Worm (Caenorhabditis elegans): Measurements from ENCODE around the gene col-159.

col-159 gene

DNA sequence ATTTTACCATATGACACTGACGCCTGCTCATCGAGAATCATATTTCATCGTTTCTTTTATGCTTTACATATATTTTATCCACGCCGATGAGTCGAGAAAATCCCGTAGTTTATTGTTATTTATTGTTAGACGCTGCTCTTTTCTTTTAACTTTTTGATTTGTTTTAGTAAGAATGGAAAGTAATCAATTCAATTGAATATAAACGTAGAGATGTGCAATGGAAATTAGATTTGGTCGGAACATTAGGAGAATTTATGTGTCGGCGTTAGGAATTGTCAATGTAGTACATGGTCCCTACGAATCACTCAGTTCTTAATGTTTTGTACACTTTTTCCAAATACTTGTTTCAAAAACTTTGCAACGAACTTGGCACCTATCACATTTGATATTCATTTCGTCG lies 36.7 kb downstream of the col-159 start:
- TF ChIP-seq nhr-237 (tag; optimal IDR thresholded peaks at IDR 0.05) (no peak), ces-1 (GFP tag; optimal IDR thresholded peaks at IDR 0.05) (peak; percentile 97)

DNA sequence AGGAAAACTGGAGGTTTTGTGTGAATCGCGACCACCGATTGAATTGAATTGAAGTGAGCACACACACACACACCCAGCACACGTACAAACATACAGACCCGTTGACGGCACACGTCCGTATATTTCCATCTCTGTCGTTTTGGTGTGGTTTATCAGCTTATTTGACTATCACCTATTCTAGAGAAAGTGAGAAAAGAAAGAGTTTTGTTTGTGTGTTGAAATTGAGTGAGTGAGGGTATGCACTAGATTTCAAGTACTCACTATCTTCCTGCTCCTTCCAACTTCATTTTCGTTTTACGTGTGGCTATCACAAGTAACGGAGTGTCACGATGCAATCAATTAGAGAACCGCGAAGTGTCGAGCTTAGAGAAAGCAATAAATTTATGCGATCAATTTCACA lies 38.1 kb downstream of the col-159 start:
- no peak for TF ChIP-seq unc-62 (GFP tag; optimal IDR thresholded peaks at IDR 0.05)
- TF ChIP-seq pha-4 (tag; optimal IDR thresholded peaks at IDR 0.05) = no peak
- TF ChIP-seq ceh-83 (GFP tag; optimal IDR thresholded peaks at IDR 0.05) = no peak
- no peak for TF ChIP-seq lsy-2 (tag; optimal IDR thresholded peaks at IDR 0.05)
- no peak for TF ChIP-seq ceh-43 (GFP tag; optimal IDR thresholded peaks at IDR 0.05)
- no peak for TF ChIP-seq unc-120 (tag; optimal IDR thresholded peaks at IDR 0.05; ENCODE audit: poor library complexity, severe bottlenecking)
- TF ChIP-seq lin-13 (tag; optimal IDR thresholded peaks at IDR 0.05) = no peak
- TF ChIP-seq mab-5 (tag; optimal IDR thresholded peaks at IDR 0.05) = no peak
- TF ChIP-seq mep-1 (tag; optimal IDR thresholded peaks at IDR 0.05) = no peak
- TF ChIP-seq zip-8 (tag; optimal IDR thresholded peaks at IDR 0.05) = no peak
- no peak for TF ChIP-seq nhr-237 (tag; optimal IDR thresholded peaks at IDR 0.05)
- TF ChIP-seq cnd-1 (tag; optimal IDR thresholded peaks at IDR 0.05) = no peak

DNA sequence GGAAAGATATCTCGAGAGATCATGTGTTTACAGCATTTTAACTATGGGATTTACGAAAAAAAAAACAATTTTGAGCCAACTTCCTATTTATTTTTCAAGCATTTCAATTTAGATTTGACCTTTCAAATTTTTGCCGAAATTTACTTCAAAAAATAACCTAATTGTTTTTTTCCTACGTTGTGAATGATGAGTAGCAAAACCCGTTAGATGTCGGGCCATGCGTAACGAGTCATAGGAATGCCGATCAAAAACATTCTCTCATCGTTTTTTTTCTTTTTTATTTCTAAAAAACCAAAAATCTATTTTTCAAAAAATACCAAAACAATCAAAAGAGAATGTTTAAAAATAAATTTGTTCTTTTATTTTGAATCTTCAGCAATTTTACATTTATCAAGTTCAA lies 39.1 kb downstream of the col-159 start:
- TF ChIP-seq nhr-76 (tag; optimal IDR thresholded peaks at IDR 0.05) = no peak
- no peak for TF ChIP-seq ces-1 (GFP tag; optimal IDR thresholded peaks at IDR 0.05)
- TF ChIP-seq ceh-83 (GFP tag; optimal IDR thresholded peaks at IDR 0.05) = no peak
- TF ChIP-seq lin-13 (tag; optimal IDR thresholded peaks at IDR 0.05) = no peak
- TF ChIP-seq nhr-12 (tag; optimal IDR thresholded peaks at IDR 0.05) = no peak
- no peak for TF ChIP-seq mab-5 (tag; optimal IDR thresholded peaks at IDR 0.05)
- TF ChIP-seq M03D4.4 (tag; optimal IDR thresholded peaks at IDR 0.05) = no peak
- no peak for TF ChIP-seq unc-39 (tag; optimal IDR thresholded peaks at IDR 0.05)
- no peak for TF ChIP-seq ceh-43 (GFP tag; optimal IDR thresholded peaks at IDR 0.05)
- TF ChIP-seq nhr-2 (tag; optimal IDR thresholded peaks at IDR 0.05) = no peak
- TF ChIP-seq hlh-1 (tag; optimal IDR thresholded peaks at IDR 0.05) = no peak
- TF ChIP-seq drap-1 (GFP tag; optimal IDR thresholded peaks at IDR 0.05) = no peak

DNA sequence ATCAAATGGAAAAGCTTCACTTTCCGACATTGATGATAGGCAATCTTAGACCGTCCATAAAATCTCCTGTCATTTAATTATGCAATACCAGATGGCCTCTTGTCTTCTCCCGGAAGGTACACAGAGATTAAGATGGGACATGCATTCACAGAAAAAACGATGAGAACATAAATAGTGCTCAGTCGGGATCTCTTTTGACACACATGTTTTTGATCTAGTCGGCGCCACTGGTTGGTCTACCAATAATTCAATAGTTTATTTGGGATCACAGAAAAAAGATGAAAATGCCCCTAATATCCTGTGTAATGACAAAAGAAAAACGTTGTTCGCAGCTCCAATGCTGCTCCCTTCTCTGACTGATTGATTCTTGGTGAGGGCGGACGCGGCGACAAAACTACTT lies 40.9 kb downstream of the col-159 start:
- TF ChIP-seq nhr-237 (tag; optimal IDR thresholded peaks at IDR 0.05) (no peak), unc-62 (GFP tag; optimal IDR thresholded peaks at IDR 0.05) (peak; percentile 4), ceh-43 (GFP tag; optimal IDR thresholded peaks at IDR 0.05) (no peak), mab-5 (tag; optimal IDR thresholded peaks at IDR 0.05) (no peak), zip-8 (tag; optimal IDR thresholded peaks at IDR 0.05) (no peak)

DNA sequence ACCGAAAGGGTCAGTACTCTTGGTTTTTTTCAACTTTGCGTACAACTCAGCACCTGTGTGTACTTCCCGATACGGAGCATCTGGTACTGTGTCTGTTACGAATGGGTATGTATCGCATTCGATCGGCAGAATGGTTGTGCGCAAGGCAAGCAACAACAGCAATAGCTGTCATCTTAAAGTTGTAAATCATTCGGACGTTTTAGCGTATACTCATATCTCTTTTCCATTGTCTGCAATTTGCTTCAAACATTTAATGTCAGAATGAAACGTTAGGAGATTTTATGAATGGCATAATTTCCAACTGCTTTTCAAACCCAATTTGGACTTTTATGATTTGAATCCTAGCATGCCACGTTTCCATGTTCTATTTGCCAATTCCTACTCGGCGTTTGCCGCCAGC lies 44.9 kb downstream of the col-159 start:
- TF ChIP-seq pha-4 (tag; optimal IDR thresholded peaks at IDR 0.05) (no peak), unc-62 (GFP tag; optimal IDR thresholded peaks at IDR 0.05) (peak; percentile 57), lin-13 (tag; optimal IDR thresholded peaks at IDR 0.05) (no peak)

DNA sequence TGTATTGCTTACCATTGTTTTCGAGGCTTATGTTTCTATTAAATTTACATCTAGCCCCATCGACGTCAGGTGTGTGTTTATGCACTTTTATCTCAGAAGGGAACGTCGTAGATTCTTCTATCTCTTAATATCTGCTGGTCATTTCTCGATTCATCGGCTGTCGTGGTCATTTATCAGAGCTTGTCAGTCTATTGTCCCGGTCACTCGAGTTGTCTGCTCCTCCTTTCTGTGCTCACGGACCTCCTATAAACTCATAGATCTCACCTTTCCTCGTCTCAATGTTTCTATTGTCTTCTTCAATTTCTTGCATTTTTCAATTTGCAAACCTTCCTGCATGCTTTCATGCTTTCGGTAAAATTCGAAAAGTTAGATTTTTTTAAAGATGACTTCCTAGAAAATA lies 47.8 kb downstream of the col-159 start:
- no peak for TF ChIP-seq sptf-1 (tag; optimal IDR thresholded peaks at IDR 0.05)
- peak; percentile 40 for TF ChIP-seq mab-5 (tag; optimal IDR thresholded peaks at IDR 0.05)
- TF ChIP-seq drap-1 (GFP tag; optimal IDR thresholded peaks at IDR 0.05) = no peak
- TF ChIP-seq unc-62 (GFP tag; optimal IDR thresholded peaks at IDR 0.05) = peak; percentile 97
- TF ChIP-seq hlh-1 (tag; optimal IDR thresholded peaks at IDR 0.05) = peak; percentile 89

DNA sequence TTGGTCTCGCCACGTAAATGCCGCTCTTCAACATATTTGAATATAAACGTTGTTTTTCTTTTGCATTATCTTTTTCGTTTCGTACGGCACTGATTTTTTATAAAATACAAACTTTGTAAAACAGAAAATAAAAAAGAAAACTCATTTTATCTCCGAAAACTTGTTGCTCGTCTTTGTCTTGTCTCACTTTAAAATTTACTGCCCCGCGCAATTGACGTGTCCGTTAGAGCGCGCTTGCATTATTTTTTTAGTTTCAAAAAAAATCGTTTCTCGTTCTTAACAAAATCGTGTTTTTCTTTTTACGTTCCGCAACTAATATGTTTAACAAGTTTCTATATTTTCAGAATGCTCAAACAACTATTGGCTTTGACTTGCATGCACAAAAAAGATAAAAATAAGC lies 49.4 kb downstream of the col-159 start, which contains the start of gene noca-1:
TSS of gene noca-1 (plus strand) at position 345 of the 400 bp plus-strand sequence.
- TF ChIP-seq unc-39 (tag; optimal IDR thresholded peaks at IDR 0.05) = no peak

Data from whole organism, mixed stage, embryonic.